Fruit fly (Drosophila melanogaster): ENCODE measurements around the gene aay.

The aay gene

dm6 chr3L:9383345-9384075 is 39.5 kb upstream of the aay start, which contains the start of gene Hsp27 (continued):
- TF ChIP-seq Aef1 (GFP tag; IDR thresholded peaks at IDR 0.05): peak; percentile 98
- no peak for TF ChIP-seq kni (GFP tag; optimal IDR thresholded peaks at IDR 0.05)
- peak; percentile 97 for TF ChIP-seq danr (GFP tag; IDR thresholded peaks at IDR 0.05)
- peak; percentile 98 for TF ChIP-seq peb (GFP tag; IDR thresholded peaks at IDR 0.05)
- TF ChIP-seq CG15073 (GFP tag; optimal IDR thresholded peaks at IDR 0.05): peak; percentile 85
- TF ChIP-seq kah (GFP tag; optimal IDR thresholded peaks at IDR 0.05): peak; percentile 91
- peak; percentile 97 for TF ChIP-seq CG16815 (GFP tag; optimal IDR thresholded peaks at IDR 0.05)
- peak; percentile 96 for TF ChIP-seq Usf (GFP tag; optimal IDR thresholded peaks at IDR 0.05)
- peak; percentile 96 for TF ChIP-seq CG3847 (GFP tag; IDR thresholded peaks at IDR 0.05)
- peak; percentile 74 for TF ChIP-seq CG33557 (GFP tag; optimal IDR thresholded peaks at IDR 0.05)
- peak; percentile 93 for TF ChIP-seq CG10431 (GFP tag; optimal IDR thresholded peaks at IDR 0.05)
- peak; percentile 97 for TF ChIP-seq NfI (GFP tag; optimal IDR thresholded peaks at IDR 0.05)
- TF ChIP-seq emc (GFP tag; optimal IDR thresholded peaks at IDR 0.05): peak; percentile 88
- TF ChIP-seq fu2 (GFP tag; optimal IDR thresholded peaks at IDR 0.05): peak; percentile 75
- TF ChIP-seq mam (GFP tag; optimal IDR thresholded peaks at IDR 0.05): peak; percentile 97
- TF ChIP-seq CG6854 (GFP tag; optimal IDR thresholded peaks at IDR 0.05): peak; percentile 95
- TF ChIP-seq aop (GFP tag; IDR thresholded peaks at IDR 0.05): peak; percentile 90
- peak; percentile 98 for TF ChIP-seq CG12391 (tag; optimal IDR thresholded peaks at IDR 0.05)
- TF ChIP-seq salm (tag; optimal IDR thresholded peaks at IDR 0.05): peak; percentile 97
- peak; percentile 99 for TF ChIP-seq ATbp (GFP tag; optimal IDR thresholded peaks at IDR 0.05)
- peak; percentile 92 for TF ChIP-seq Hand (GFP tag; optimal IDR thresholded peaks at IDR 0.05)
- peak; percentile 98 for TF ChIP-seq Med (GFP tag)
- peak; percentile 97 for TF ChIP-seq CG11085 (GFP tag; IDR thresholded peaks at IDR 0.05)
- peak; percentile 91 for TF ChIP-seq pb (GFP tag; optimal IDR thresholded peaks at IDR 0.05)
- peak; percentile 96 for TF ChIP-seq CG12155 (GFP tag; optimal IDR thresholded peaks at IDR 0.05)
- peak; percentile 98 for TF ChIP-seq Hmr (GFP tag; optimal IDR thresholded peaks at IDR 0.05)
- TF ChIP-seq CG4617 (GFP tag; optimal IDR thresholded peaks at IDR 0.05; ENCODE audit: borderline replicate concordance): peak; percentile 96
- peak; percentile 95 for TF ChIP-seq CG10462 (GFP tag; optimal IDR thresholded peaks at IDR 0.05)
- TF ChIP-seq corto (GFP tag; optimal IDR thresholded peaks at IDR 0.05): peak; percentile 100
- TF ChIP-seq CG17568 (GFP tag; optimal IDR thresholded peaks at IDR 0.05): peak; percentile 96
- peak; percentile 98 for TF ChIP-seq CG10209 (GFP tag; optimal IDR thresholded peaks at IDR 0.05)
- TF ChIP-seq CG8089 (GFP tag; optimal IDR thresholded peaks at IDR 0.05): peak; percentile 83
- peak; percentile 99 for TF ChIP-seq slbo (GFP tag; IDR thresholded peaks at IDR 0.05)
- peak; percentile 96 for TF ChIP-seq CG33213 (GFP tag; optimal IDR thresholded peaks at IDR 0.05)
- TF ChIP-seq CG9817 (tag; optimal IDR thresholded peaks at IDR 0.05): peak; percentile 96
- TF ChIP-seq eve (GFP tag; optimal IDR thresholded peaks at IDR 0.05): no peak
- TF ChIP-seq oc (tag; optimal IDR thresholded peaks at IDR 0.05): peak; percentile 99
- TF ChIP-seq kay (GFP tag; optimal IDR thresholded peaks at IDR 0.05): peak; percentile 97
- TF ChIP-seq CG18599 (GFP tag; optimal IDR thresholded peaks at IDR 0.05): peak; percentile 98
- peak; percentile 96 for TF ChIP-seq CG9727 (GFP tag; optimal IDR thresholded peaks at IDR 0.05)
- TF ChIP-seq vnd (GFP tag; IDR thresholded peaks at IDR 0.05; ENCODE audit: partially characterized antibody): no peak
- peak; percentile 98 for TF ChIP-seq Max (GFP tag; optimal IDR thresholded peaks at IDR 0.05)
- no peak for TF ChIP-seq usp (GFP tag; optimal IDR thresholded peaks at IDR 0.05)
- peak; percentile 96 for TF ChIP-seq gsb (GFP tag; IDR thresholded peaks at IDR 0.05)
- peak; percentile 95 for TF ChIP-seq odd (GFP tag; optimal IDR thresholded peaks at IDR 0.05)
- peak; percentile 99 for TF ChIP-seq nau (GFP tag; optimal IDR thresholded peaks at IDR 0.05)
- peak; percentile 97 for TF ChIP-seq Hsf (GFP tag; optimal IDR thresholded peaks at IDR 0.05)
- peak; percentile 99 for TF ChIP-seq lmd (GFP tag; IDR thresholded peaks at IDR 0.05)
- peak; percentile 97 for TF ChIP-seq CG18619 (GFP tag; optimal IDR thresholded peaks at IDR 0.05)

All from whole organism, embryonic.